Worm (Caenorhabditis elegans) whole organism, mixed stage, embryonic: Measurements from ENCODE around the gene srw-123.

Source experiments
- M03D4.4 ChIP-seq: sonication (generic microtip); optimal IDR thresholded peaks from 2 replicates; lab custom pipeline; 2017; ENCODE audit warnings: mild to moderate bottlenecking, missing genetic modification characterization, missing compliant biosample characterization
- bed-3 ChIP-seq: fragments of 200-800 bp; sonication (Bioruptor generic); optimal IDR thresholded peaks from 3 replicates; lab custom pipeline; 2018; ENCODE audit warnings: mild to moderate bottlenecking, missing genetic modification characterization, moderate library complexity, missing compliant biosample characterization
- blmp-1 ChIP-seq: fragments of 150-350 bp; optimal IDR thresholded peaks from 2 replicates; lab custom pipeline; 2014; ENCODE audit warnings: missing biosample characterization, missing genetic modification characterization
- ceh-39 ChIP-seq: fragments of 150-350 bp; optimal IDR thresholded peaks from 2 replicates; lab custom pipeline; 2014; ENCODE audit warnings: missing biosample characterization, missing genetic modification characterization
- ceh-43 ChIP-seq: fragments of 200-800 bp; sonication (Bioruptor generic); optimal IDR thresholded peaks from 2 replicates; lab custom pipeline; 2018; ENCODE audit warnings: mild to moderate bottlenecking, missing genetic modification characterization, moderate library complexity, missing compliant biosample characterization
- ceh-83 ChIP-seq: fragments of 200-800 bp; sonication (Bioruptor generic); optimal IDR thresholded peaks from 2 replicates; lab custom pipeline; 2018; ENCODE audit warnings: mild to moderate bottlenecking, missing genetic modification characterization, missing compliant biosample characterization
- ces-1 ChIP-seq: fragments of 150-350 bp; optimal IDR thresholded peaks from 2 replicates; lab custom pipeline; 2014; ENCODE audit warnings: missing biosample characterization, missing genetic modification reagents, missing genetic modification characterization
- cnd-1 ChIP-seq: fragments of 200-800 bp; sonication (Bioruptor generic); optimal IDR thresholded peaks from 2 replicates; lab custom pipeline; 2018; ENCODE audit warnings: mild to moderate bottlenecking, missing genetic modification characterization, missing compliant biosample characterization
- elt-1 ChIP-seq: sonication (generic microtip); optimal IDR thresholded peaks from 2 replicates; lab custom pipeline; 2017; ENCODE audit warnings: missing genetic modification characterization, mild to moderate bottlenecking, missing compliant biosample characterization, antibody characterized with exemption, moderate library complexity, borderline replicate concordance; ENCODE audit not compliant: insufficient read depth
- elt-3 ChIP-seq: fragments of 150-350 bp; optimal IDR thresholded peaks from 2 replicates; lab custom pipeline; 2014; ENCODE audit warnings: missing biosample characterization, missing genetic modification characterization
- flh-1 ChIP-seq: fragments of 200-800 bp; sonication (Bioruptor generic); optimal IDR thresholded peaks from 2 replicates; lab custom pipeline; 2018; ENCODE audit warnings: mild to moderate bottlenecking, missing genetic modification characterization, moderate library complexity, missing compliant biosample characterization
- ham-2 ChIP-seq: fragments of 200-800 bp; sonication (Bioruptor generic); optimal IDR thresholded peaks from 2 replicates; lab custom pipeline; 2018; ENCODE audit warnings: mild to moderate bottlenecking, missing genetic modification characterization, missing compliant biosample characterization
- hlh-1 ChIP-seq: fragments of 150-350 bp; optimal IDR thresholded peaks from 2 replicates; lab custom pipeline; 2014; ENCODE audit warnings: missing biosample characterization, missing genetic modification reagents, missing genetic modification characterization
- lin-13 ChIP-seq: fragments of 150-350 bp; optimal IDR thresholded peaks from 2 replicates; lab custom pipeline; 2014; ENCODE audit warnings: missing biosample characterization, missing genetic modification characterization
- lin-32 ChIP-seq: fragments of 200-800 bp; sonication (Bioruptor generic); optimal IDR thresholded peaks from 2 replicates; lab custom pipeline; 2018; ENCODE audit warnings: mild to moderate bottlenecking, missing genetic modification characterization, missing compliant biosample characterization
- lsy-2 ChIP-seq: fragments of 150-350 bp; optimal IDR thresholded peaks from 2 replicates; lab custom pipeline; 2014; ENCODE audit warnings: missing biosample characterization, missing genetic modification characterization
- mep-1 ChIP-seq: fragments of 150-350 bp; optimal IDR thresholded peaks from 2 replicates; lab custom pipeline; 2017; ENCODE audit warnings: missing biosample characterization, missing genetic modification reagents, missing genetic modification characterization, inconsistent platforms
- mls-2 ChIP-seq: sonication (generic microtip); optimal IDR thresholded peaks from 2 replicates; lab custom pipeline; 2016; ENCODE audit warnings: mild to moderate bottlenecking, missing genetic modification characterization, moderate library complexity, missing compliant biosample characterization
- nhr-12 ChIP-seq: fragments of 150-350 bp; optimal IDR thresholded peaks from 2 replicates; lab custom pipeline; 2014; ENCODE audit warnings: missing biosample characterization, missing genetic modification characterization
- nhr-2 ChIP-seq: fragments of 150-350 bp; optimal IDR thresholded peaks from 2 replicates; lab custom pipeline; 2014; ENCODE audit warnings: missing biosample characterization, missing genetic modification characterization
- nhr-28 ChIP-seq: fragments of 150-350 bp; optimal IDR thresholded peaks from 2 replicates; lab custom pipeline; 2014; ENCODE audit warnings: missing biosample characterization, missing genetic modification characterization
- nhr-76 ChIP-seq: sonication (generic microtip); optimal IDR thresholded peaks from 2 replicates; lab custom pipeline; 2017; ENCODE audit warnings: missing biosample characterization, missing genetic modification characterization
- sem-2 ChIP-seq: fragments of 200-800 bp; sonication (Bioruptor generic); optimal IDR thresholded peaks from 2 replicates; lab custom pipeline; 2018; ENCODE audit warnings: mild to moderate bottlenecking, missing genetic modification characterization, missing compliant biosample characterization
- snpc-4 ChIP-seq: fragments of 150-350 bp; optimal IDR thresholded peaks from 2 replicates; lab custom pipeline; 2014; ENCODE audit warnings: missing biosample characterization, missing genetic modification characterization
- sptf-1 ChIP-seq: sonication (generic microtip); optimal IDR thresholded peaks from 2 replicates; lab custom pipeline; 2017; ENCODE audit warnings: mild to moderate bottlenecking, missing genetic modification characterization, moderate library complexity, missing compliant biosample characterization
- tbx-8 ChIP-seq: fragments of 200-800 bp; sonication (Bioruptor generic); optimal IDR thresholded peaks from 2 replicates; lab custom pipeline; 2018; ENCODE audit warnings: mild to moderate bottlenecking, missing genetic modification characterization, moderate library complexity, missing compliant biosample characterization
- unc-120 ChIP-seq: sonication (generic microtip); optimal IDR thresholded peaks from 2 replicates; lab custom pipeline; 2017; ENCODE audit warnings: missing genetic modification characterization, missing compliant biosample characterization; ENCODE audit not compliant: poor library complexity, severe bottlenecking
- unc-39 ChIP-seq: fragments of 150-350 bp; optimal IDR thresholded peaks from 2 replicates; lab custom pipeline; 2014; ENCODE audit warnings: missing biosample characterization, missing genetic modification characterization
- unc-62 ChIP-seq: fragments of 150-350 bp; optimal IDR thresholded peaks from 2 replicates; lab custom pipeline; 2014; ENCODE audit warnings: missing biosample characterization, missing genetic modification reagents, missing genetic modification characterization
- zip-8 ChIP-seq: fragments of 150-350 bp; optimal IDR thresholded peaks from 2 replicates; lab custom pipeline; 2014; ENCODE audit warnings: missing biosample characterization, missing genetic modification characterization
- ztf-11 ChIP-seq: fragments of 150-350 bp; optimal IDR thresholded peaks from 2 replicates; lab custom pipeline; 2014; ENCODE audit warnings: missing biosample characterization, missing genetic modification characterization

srw-123 gene

DNA sequence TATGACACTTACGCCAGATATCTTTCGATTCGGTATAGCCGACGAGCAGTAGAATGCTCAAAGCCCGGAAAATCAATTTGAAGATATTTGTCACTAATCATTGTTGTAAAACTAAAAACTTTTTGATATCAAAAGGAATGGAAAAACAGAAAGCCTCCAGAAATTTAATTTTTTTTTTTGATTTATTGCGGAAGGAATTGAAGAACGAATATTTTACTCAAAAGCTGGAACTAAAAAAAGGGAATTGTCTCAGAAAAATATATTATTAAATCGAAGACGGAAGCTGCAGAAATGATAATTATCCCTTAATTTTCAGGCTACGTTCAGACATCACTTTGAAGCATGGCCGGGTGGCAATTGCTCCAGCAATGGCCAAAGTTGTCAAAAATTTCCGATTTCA is 31.3 kb downstream of the srw-123 start, which contains the start of gene srw-137:
TSS of gene srw-137 (minus strand) at position 101 of the 400 bp plus-strand sequence.
- no peak for TF ChIP-seq M03D4.4 (tag; lab: Kevin White, UChicago)
- no peak for TF ChIP-seq blmp-1
- TF ChIP-seq lsy-2 (tag; lab: Kevin White, UChicago): no peak
- no peak for TF ChIP-seq nhr-12 (tag; lab: Kevin White, UChicago)
- no peak for TF ChIP-seq ztf-11 (tag; lab: Kevin White, UChicago)
- TF ChIP-seq unc-39 (tag; lab: Kevin White, UChicago): no peak
- TF ChIP-seq ces-1 (GFP tag; lab: Kevin White, UChicago): no peak
- TF ChIP-seq lin-32 (GFP tag; lab: Kevin White, UChicago): no peak
- TF ChIP-seq unc-62 (GFP tag; lab: Kevin White, UChicago): no peak
- TF ChIP-seq mep-1 (tag; lab: Kevin White, UChicago): no peak
- no peak for TF ChIP-seq ceh-39 (tag; lab: Kevin White, UChicago)
- TF ChIP-seq lin-13 (tag; lab: Kevin White, UChicago): no peak
- TF ChIP-seq bed-3 (GFP tag; lab: Kevin White, UChicago): no peak
- TF ChIP-seq zip-8 (tag; lab: Kevin White, UChicago): no peak
- no peak for TF ChIP-seq ceh-83 (GFP tag; lab: Kevin White, UChicago)
- TF ChIP-seq sptf-1 (tag; lab: Kevin White, UChicago): no peak
- TF ChIP-seq elt-3 (tag; lab: Kevin White, UChicago): no peak

DNA sequence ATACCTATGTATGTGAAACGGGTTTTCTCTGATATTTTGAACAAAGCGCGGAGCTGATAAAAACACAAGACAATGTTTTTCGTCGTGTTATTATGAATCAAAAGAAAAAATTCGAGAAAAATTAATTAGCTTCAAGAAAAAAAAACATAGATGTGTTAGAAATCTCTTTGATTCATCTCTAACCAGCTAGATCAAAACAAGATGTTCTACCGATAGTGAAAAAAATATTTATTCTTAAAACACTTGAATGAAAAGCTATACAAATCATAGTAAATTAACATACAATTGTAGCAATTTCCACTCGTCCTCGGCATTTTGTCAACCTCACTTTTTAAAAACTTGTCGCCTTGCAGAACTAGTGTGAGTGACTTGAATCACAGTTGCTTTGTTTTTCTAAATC is 32.9 kb downstream of the srw-123 start:
- no peak for TF ChIP-seq unc-120 (tag; lab: Kevin White, UChicago)
- TF ChIP-seq ceh-83 (GFP tag; lab: Kevin White, UChicago): no peak
- no peak for TF ChIP-seq mep-1 (tag; lab: Kevin White, UChicago)
- TF ChIP-seq nhr-12 (tag; lab: Kevin White, UChicago): no peak
- no peak for TF ChIP-seq nhr-2 (tag; lab: Kevin White, UChicago)
- TF ChIP-seq cnd-1 (tag; lab: Kevin White, UChicago): no peak
- TF ChIP-seq sem-2 (GFP tag; lab: Kevin White, UChicago): no peak
- no peak for TF ChIP-seq ceh-39 (tag; lab: Kevin White, UChicago)
- TF ChIP-seq ham-2 (GFP tag; lab: Kevin White, UChicago): no peak
- TF ChIP-seq tbx-8 (GFP tag; lab: Kevin White, UChicago): no peak
- no peak for TF ChIP-seq lin-32 (GFP tag; lab: Kevin White, UChicago)

DNA sequence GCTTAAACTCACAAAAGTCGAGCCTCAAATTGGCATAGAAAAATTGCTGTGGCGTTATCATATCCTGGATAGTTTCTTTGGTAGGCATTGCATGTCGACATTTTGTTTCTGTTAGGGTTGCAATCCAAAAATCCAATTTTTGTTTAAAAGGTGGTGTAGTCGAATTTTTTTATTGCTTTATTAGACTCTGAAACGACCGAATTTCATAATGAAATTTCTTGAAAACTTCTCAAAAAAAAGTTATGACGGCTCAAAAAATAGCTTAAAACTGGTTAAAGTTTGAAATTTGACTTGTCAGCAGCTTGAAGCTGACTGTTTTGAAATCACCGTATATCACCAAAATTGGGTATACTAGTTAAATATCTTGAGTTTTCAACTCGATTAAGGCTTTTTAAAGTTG is 33.8 kb downstream of the srw-123 start, which contains the start of gene srw-143:
TSS of gene srw-143 (minus strand) at position 101 of the 400 bp plus-strand sequence.
- TF ChIP-seq elt-3 (tag; lab: Kevin White, UChicago) (no peak), ces-1 (GFP tag; lab: Kevin White, UChicago) (no peak), lin-13 (tag; lab: Kevin White, UChicago) (no peak), mep-1 (tag; lab: Kevin White, UChicago) (no peak), nhr-28 (tag; lab: Kevin White, UChicago) (no peak), ham-2 (GFP tag; lab: Kevin White, UChicago) (no peak), nhr-12 (tag; lab: Kevin White, UChicago) (no peak), nhr-76 (tag; lab: Kevin White, UChicago) (no peak), unc-62 (GFP tag; lab: Kevin White, UChicago) (no peak), ztf-11 (tag; lab: Kevin White, UChicago) (no peak), blmp-1 (no peak), bed-3 (GFP tag; lab: Kevin White, UChicago) (no peak), flh-1 (no peak), cnd-1 (tag; lab: Kevin White, UChicago) (no peak), ceh-39 (tag; lab: Kevin White, UChicago) (no peak), ceh-43 (no peak), unc-120 (tag; lab: Kevin White, UChicago) (no peak), elt-1 (tag; lab: Kevin White, UChicago) (no peak)

DNA sequence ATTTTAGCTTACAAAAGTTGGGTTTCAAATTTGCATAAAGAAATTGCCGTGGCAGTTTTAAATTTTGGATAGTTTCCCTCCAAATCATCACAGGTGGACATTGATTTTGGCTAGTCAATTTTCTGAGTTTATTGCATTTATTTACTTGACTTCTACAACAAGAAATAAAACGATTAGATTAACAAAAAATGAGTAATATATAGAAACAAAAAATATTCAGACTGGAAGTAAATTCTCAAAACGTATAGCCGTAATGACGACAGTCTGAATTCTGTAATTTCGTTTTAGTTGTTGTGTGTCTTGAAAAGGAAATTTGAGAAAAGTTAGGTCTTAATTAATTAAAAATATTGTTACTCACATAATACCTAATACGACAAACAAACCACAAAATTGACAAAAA is 36.7 kb downstream of the srw-123 start, which contains the start of gene srw-141:
TSS of gene srw-141 (minus strand) at position 101 of the 400 bp plus-strand sequence.
- TF ChIP-seq elt-3 (tag; lab: Kevin White, UChicago) (no peak), nhr-28 (tag; lab: Kevin White, UChicago) (no peak), ceh-43 (no peak), zip-8 (tag; lab: Kevin White, UChicago) (no peak), blmp-1 (no peak), hlh-1 (tag; lab: Kevin White, UChicago) (no peak), mls-2 (tag; lab: Kevin White, UChicago) (no peak), snpc-4 (no peak), lin-32 (GFP tag; lab: Kevin White, UChicago) (no peak), cnd-1 (tag; lab: Kevin White, UChicago) (no peak), ceh-83 (GFP tag; lab: Kevin White, UChicago) (no peak), unc-39 (tag; lab: Kevin White, UChicago) (no peak), lsy-2 (tag; lab: Kevin White, UChicago) (no peak), nhr-76 (tag; lab: Kevin White, UChicago) (no peak)
